Worm (Caenorhabditis elegans): ENCODE measurements around the gene Y32B12B.8.

DNA sequence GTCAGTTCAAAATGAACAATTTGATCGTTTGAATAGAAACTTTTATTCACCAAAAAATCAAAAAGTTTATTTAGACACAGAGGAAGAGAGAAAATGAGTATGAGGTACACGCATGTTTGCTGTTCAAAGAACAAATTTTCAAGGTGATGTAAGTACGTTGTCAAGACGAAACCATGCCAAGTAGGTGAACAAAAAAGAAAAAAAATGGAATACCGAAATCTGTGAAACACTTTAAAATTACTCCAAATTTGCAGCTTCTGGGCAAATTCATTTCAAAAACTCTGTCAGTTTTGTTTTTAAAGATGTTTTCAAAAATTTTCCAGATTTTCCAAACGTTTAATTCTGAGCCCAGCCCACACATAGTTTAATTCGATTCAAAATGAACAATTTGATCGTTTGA is 45.2 kb downstream of the Y32B12B.8 start, which contains the start of gene nhr-271:
- TF ChIP-seq aly-2 (tag; optimal IDR thresholded peaks at IDR 0.05) (no peak), ama-1 (optimal IDR thresholded peaks at IDR 0.05) (no peak), fos-1 (tag; optimal IDR thresholded peaks at IDR 0.05) (no peak), lin-39 (tag; optimal IDR thresholded peaks at IDR 0.05) (no peak), snpc-4 (tag; optimal IDR thresholded peaks at IDR 0.05) (no peak), rnt-1 (tag; optimal IDR thresholded peaks at IDR 0.05) (no peak), nhr-12 (tag; optimal IDR thresholded peaks at IDR 0.05) (no peak), egl-27 (tag; optimal IDR thresholded peaks at IDR 0.05) (no peak), pag-3 (tag; optimal IDR thresholded peaks at IDR 0.05; ENCODE audit: borderline replicate concordance, insufficient read depth) (no peak), lsy-2 (tag; optimal IDR thresholded peaks at IDR 0.05) (no peak), ceh-82 (tag; optimal IDR thresholded peaks at IDR 0.05) (no peak), nhr-84 (tag; optimal IDR thresholded peaks at IDR 0.05) (no peak)
